Fruit fly (Drosophila melanogaster) whole organism: ENCODE data around the gene B52.

ENCODE experiments used
- CG8478 ChIP-seq: fragments of >200 bp; optimal IDR thresholded peaks from 2 replicates; lab custom pipeline; 2018; ENCODE audit warnings: inconsistent platforms
- Dll ChIP-seq: fragments of >200 bp; optimal IDR thresholded peaks from 2 replicates; lab custom pipeline; 2017
- EcR ChIP-seq, 2 experiments: fragments of >200 bp; optimal IDR thresholded peaks; 2 replicates each; lab custom pipeline; 2017; ENCODE audit warnings: missing biosample characterization in 2 of 2, missing genetic modification characterization in 2 of 2, missing genetic modification reagents in 2 of 2
- pan ChIP-seq: fragments of >200 bp; optimal IDR thresholded peaks from 2 replicates; lab custom pipeline; 2017
- psq ChIP-seq: fragments of >200 bp; optimal IDR thresholded peaks from 2 replicates; lab custom pipeline; 2017
- usp ChIP-seq: fragments of >200 bp; optimal IDR thresholded peaks from 2 replicates; lab custom pipeline; 2017; ENCODE audit warnings: missing biosample characterization, missing genetic modification characterization, mixed read lengths

The B52 gene

DNA sequence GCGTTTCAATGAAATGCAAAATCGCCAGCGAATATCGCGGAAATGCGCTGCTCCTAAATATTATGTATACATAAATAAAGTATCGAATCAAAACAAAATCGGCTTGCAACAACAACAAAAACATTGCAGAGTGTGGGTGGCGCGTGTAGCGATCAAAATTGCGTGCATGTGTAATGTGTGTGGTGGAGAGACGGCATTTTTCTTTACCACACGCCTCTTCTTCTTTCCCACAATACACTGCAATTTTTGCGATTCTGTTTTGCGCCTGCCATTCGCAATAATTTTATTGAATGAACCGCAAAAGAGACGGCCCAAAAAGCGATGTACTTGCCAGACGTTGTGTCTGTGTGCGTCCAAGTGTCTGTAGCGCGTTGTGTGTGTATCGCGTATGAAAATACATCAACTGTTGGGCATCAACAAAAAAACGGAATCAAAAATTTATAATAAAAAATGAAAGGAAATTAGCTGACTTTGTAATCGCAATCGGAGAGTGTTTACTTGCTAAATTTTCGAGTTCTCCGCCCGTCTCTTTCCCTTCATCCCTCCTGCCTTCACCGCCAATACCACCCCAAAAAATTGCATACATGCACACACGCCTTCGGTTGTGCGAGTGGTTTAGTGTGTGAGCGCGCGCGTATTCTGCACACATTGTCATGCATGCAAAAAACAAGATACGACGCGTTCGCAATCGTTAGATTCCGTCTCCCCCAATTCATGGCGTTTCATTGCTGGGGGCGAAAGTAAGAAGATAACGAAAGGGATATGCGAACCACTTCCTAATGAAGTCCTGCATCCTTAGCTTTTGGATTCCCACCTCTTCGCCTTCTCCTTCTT, 23.7 kb downstream of the B52 start:
- no peak for TF ChIP-seq usp (GFP tag; lab: Kevin White, UChicago)
- TF ChIP-seq psq = peak; percentile 44

DNA sequence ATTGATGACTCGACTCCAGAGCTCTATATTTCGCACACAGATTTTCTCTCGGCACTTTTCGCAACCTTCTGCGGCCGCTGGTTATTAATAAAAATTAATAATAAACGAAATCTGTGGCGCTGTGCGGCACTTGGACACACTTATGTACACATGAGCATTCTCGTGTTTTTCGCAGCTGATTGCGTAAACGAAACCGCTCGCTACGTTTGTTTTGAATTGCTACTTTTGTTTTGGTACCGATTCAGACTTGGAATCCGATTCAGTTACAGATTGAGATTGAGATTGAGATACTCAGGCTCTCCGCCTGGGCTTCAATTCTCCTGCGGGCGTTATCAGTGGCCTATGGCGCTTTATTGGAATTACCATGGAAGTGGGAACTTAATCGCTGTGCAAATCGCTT, 24.9 kb downstream of the B52 start:
- TF ChIP-seq psq = no peak
- TF ChIP-seq usp (GFP tag; lab: Kevin White, UChicago) = no peak
- no peak for TF ChIP-seq Dll (lab: Kevin White, UChicago)
- TF ChIP-seq EcR (GFP tag; optimal IDR thresholded peaks at IDR 0.05; lab: Kevin White, UChicago) = no peak
- no peak for TF ChIP-seq CG8478 (lab: Kevin White, UChicago)
- TF ChIP-seq pan = no peak

DNA sequence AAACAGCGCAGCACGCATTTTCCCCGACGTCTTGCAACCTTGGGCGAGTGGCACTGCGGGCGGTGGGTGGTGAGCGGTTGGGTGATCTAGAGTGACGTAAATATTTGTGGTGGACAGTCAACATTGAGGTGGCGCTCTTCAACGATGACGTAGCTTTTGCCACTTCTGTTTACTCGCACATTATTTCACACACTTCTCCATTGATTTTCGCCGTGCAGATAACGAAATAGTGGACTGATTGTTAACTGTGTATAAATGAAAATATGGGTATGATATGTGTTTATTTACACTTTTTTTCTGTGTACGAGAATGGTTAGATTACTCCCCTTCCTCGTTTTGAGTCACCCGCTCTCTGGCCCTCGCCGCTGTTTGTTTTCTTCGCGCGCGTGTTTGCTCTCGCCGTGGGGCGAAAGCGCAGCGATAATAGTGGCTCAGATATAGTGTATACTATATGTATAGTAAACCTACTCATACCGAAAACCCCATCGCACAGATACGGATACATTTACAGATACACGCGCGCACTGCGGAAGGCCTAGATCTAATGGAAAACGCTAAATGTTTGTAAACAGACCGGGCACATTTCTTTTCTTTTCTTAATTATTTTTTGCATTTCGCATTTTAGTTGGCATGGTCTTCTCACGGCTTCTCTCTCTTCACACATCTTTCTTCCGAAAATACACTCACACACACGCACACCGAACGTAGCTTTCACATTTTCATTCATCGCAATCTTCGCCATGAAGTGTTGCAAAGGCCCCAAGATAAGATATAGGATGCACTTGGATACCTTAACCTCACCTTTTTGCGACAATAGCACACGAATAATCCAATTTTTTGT, 25.5 kb downstream of the B52 start, which contains the start of gene omd:
Gene omd, minus strand, starts transcription at position 840 of the 841 bp plus-strand sequence.
- TF ChIP-seq Dll (lab: Kevin White, UChicago) = no peak
- TF ChIP-seq psq = no peak
- no peak for TF ChIP-seq usp (GFP tag; lab: Kevin White, UChicago)
- no peak for TF ChIP-seq CG8478 (lab: Kevin White, UChicago)
- TF ChIP-seq pan = no peak
- TF ChIP-seq EcR (GFP tag; optimal IDR thresholded peaks at IDR 0.05; lab: Kevin White, UChicago) = no peak

DNA sequence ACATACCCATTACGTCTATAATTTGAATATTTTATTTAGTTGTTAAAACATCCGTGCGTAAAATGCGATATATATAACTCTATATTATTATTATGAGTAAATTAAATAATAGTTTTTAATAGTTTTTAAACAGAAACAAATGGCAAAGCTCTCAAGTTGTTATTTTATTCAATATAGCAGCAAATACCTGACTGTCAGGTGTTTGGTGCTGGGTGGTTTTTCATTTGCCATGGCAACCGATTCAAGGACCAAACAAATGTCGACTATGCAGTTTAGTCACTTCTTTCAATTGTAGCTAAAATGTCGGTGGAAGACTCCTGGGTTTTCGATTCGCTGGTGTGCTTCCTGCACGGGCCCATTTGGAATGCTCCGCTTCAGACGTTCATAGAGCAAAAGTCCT, 32.6 kb downstream of the B52 start, which contains the start of gene CG14367:
Gene CG14367, plus strand, starts transcription at position 301 of the 400 bp plus-strand sequence.
- TF ChIP-seq EcR (GFP tag; optimal IDR thresholded peaks at IDR 0.05; lab: Kevin White, UChicago) = no peak
- no peak for TF ChIP-seq usp (GFP tag; lab: Kevin White, UChicago)
- TF ChIP-seq CG8478 (lab: Kevin White, UChicago) = no peak
- TF ChIP-seq psq = no peak
- no peak for TF ChIP-seq Dll (lab: Kevin White, UChicago)
- no peak for TF ChIP-seq pan

DNA sequence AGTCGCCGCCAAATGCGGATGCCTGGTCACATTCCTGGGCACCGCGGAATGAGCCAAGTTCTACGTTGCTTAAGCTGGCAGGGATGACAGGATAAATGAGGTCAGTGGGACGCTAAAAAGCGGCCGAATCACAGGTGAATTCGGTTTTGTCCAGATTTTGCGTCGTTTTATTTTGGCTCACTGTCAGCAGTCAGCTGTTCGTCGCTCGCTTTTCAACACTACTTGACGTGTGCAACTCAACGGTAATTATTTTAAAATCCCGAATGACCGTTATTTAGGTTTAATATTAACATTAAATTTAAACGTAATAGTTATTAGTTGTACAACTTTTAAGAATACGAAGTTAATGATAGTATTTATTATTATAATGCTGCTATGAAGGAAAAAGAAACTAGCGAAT, 38.2 kb downstream of the B52 start:
- TF ChIP-seq Dll (lab: Kevin White, UChicago) = no peak

DNA sequence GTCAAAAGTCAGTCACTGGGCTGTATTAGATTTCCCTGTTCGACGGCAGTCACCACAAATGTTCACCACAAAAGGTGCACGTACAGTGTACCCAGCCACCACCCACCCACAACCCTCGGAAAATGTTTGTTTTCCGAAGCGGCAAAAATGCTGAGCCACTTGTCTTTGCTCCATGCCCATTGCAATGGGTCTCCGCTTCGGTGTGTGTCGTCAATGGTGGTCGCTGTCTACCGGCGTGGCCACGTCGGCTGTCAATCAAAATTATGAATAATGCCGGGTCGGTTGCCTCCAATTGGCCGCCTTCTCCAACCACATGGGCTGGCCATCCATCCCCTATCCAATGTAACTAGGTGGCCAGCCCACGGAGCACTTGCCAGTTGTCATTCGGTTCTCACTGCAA, 39.1 kb downstream of the B52 start, which contains the start of gene ninaB:
Gene ninaB, plus strand, starts transcription at position 374 of the 400 bp plus-strand sequence.
- TF ChIP-seq Dll (lab: Kevin White, UChicago) = no peak
- no peak for TF ChIP-seq EcR (GFP tag; optimal IDR thresholded peaks at IDR 0.05; lab: Kevin White, UChicago)
- TF ChIP-seq pan = no peak
- TF ChIP-seq CG8478 (lab: Kevin White, UChicago) = no peak
- no peak for TF ChIP-seq usp (GFP tag; lab: Kevin White, UChicago)
- no peak for TF ChIP-seq psq

DNA sequence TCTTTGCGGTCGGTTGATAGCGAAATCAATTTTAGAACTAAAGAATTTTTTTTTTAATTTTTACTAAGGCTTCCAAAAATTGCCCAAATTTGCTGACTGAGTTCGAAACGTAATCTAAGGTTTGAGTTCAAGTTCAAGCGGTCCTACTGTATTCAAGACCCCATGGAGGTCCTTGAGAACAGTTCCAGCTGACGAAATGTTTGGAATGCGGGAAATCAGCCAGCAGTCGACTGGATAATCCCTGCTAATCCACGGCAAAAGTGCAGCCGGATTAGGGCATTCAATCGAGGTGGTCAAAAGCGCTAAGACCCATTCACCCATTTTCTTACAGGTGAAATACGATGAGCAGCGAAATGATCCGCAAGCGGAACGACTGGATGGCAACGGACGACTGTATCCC, 39.6 kb downstream of the B52 start, which contains the start of gene f-cup:
Gene f-cup, minus strand, starts transcription at position 101 of the 400 bp plus-strand sequence.
- TF ChIP-seq pan = no peak
- TF ChIP-seq Dll (lab: Kevin White, UChicago) = no peak
- TF ChIP-seq CG8478 (lab: Kevin White, UChicago) = no peak
- no peak for TF ChIP-seq usp (GFP tag; lab: Kevin White, UChicago)

DNA sequence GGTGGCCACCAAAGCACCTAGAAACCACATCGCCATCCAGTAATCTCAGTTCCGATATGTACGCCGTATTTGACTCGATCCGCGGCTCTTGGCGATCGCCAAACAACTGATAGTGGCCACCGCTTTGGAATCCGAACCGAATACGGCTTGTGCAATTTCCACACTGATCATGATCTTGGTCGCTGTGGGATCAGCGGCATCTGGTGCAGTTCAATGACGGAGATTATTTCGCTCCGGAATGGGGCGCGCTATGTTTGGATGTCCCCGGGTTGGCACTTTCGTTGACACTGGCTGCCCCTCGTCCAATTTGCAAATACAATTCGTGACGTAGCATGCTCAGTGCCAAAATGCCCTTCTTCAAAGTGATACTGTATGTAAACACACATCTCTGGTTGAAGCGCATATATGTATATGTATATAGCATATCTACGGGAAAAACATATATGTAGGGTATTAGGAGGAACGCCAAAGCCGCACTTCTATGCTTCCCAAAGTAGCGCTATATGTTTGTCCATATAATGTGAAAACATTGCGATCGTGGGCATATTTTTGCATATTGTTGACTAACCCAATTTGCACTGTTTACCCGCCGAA, 44.3 kb downstream of the B52 start, which contains the start of gene Adgf-D:
Gene Adgf-D, minus strand, starts transcription at position 111 of the 594 bp plus-strand sequence.
- TF ChIP-seq Dll (lab: Kevin White, UChicago) (no peak), usp (GFP tag; lab: Kevin White, UChicago) (no peak), pan (no peak), CG8478 (lab: Kevin White, UChicago) (no peak), EcR (GFP tag; optimal IDR thresholded peaks at IDR 0.05; lab: Kevin White, UChicago) (no peak), psq (no peak)

DNA sequence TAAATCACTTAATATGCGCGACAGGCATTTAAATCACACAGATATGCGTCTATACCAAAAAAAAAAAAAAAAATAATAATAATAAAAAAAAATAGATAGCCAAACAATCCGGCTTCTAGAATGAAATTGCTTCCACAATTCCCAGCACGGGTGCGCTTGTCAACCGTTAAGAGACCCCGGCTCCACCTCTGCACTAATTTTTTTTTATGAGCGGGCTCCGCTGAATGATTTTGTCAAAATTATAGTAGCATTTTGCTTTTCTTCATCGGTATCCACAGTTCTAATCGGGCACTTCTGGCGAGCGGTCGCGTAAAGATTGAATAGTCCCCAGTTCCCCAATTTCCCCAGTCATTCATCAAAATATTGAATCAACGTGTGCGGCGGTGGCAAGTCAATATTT, 45.3 kb downstream of the B52 start, which contains the start of gene Adgf-C:
Gene Adgf-C, plus strand, starts transcription at position 301 of the 400 bp plus-strand sequence.
- no peak for TF ChIP-seq EcR (GFP tag; optimal IDR thresholded peaks at IDR 0.05; lab: Kevin White, UChicago)
- TF ChIP-seq pan = no peak
- no peak for TF ChIP-seq Dll (lab: Kevin White, UChicago)
- TF ChIP-seq usp (GFP tag; lab: Kevin White, UChicago) = no peak
- no peak for TF ChIP-seq psq
- no peak for TF ChIP-seq CG8478 (lab: Kevin White, UChicago)

DNA sequence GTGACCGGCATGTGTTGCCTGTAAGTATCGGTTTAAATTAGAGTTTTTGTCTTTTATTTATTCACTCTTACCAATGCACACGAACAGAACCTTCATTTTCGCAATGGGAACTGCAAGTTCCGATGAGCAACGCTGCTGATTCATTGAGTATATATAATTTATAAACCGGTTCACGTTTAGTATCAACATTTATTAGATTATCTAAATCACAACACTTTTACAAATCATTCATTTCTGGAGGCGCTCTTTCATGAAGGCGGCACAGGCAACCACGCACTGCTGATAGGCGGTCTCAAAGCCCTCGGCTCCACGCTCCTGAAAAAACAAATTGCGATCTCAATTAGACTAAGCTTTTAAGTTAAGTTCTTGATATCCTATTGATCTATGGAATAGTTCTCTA, 48.7 kb downstream of the B52 start, which contains the start of gene Argp:
Gene Argp, minus strand, starts transcription at position 101 of the 400 bp plus-strand sequence.
- TF ChIP-seq pan (no peak), EcR (GFP tag; optimal IDR thresholded peaks at IDR 0.05; lab: Kevin White, UChicago) (no peak), CG8478 (lab: Kevin White, UChicago) (no peak), usp (GFP tag; lab: Kevin White, UChicago) (no peak), Dll (lab: Kevin White, UChicago) (no peak), psq (no peak)

DNA sequence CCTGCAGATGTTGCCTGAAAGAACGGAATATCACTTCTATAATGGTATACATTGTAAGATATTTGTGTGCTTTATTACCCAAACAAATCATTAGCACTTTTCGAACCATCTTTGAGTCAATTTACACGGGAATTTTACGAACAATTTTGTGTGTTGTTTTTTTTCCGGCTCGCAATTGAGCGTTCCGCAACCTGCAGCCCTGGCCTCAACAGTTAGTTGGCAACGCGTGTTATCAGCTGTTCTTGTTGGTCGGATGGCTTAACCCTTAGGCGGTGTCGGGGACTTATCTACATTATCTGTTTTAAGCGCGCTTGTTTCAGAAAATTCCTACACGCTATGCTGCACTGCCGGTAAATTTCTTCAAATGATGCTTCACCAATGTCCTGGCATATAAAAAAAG, 49.5 kb downstream of the B52 start:
- TF ChIP-seq Dll (lab: Kevin White, UChicago) = no peak
- no peak for TF ChIP-seq usp (GFP tag; lab: Kevin White, UChicago)
- TF ChIP-seq pan = no peak
- no peak for TF ChIP-seq psq
- no peak for TF ChIP-seq EcR (GFP tag; optimal IDR thresholded peaks at IDR 0.05; lab: Kevin White, UChicago)
- no peak for TF ChIP-seq CG8478 (lab: Kevin White, UChicago)
